Worm (Caenorhabditis elegans) whole organism, young adult: ENCODE data around the gene lact-3.

Experiments
- B0019.2 ChIP-seq: fragments of 200-800 bp; sonication (Bioruptor generic); conservative IDR thresholded peaks from 2 replicates; pipeline ENCODE4 v1.3.6; 2022; ENCODE audit warnings: missing genetic modification reagents, missing genetic modification characterization, missing compliant biosample characterization
- B0035.1 ChIP-seq: sonication (generic microtip); optimal IDR thresholded peaks from 2 replicates; lab custom pipeline; 2016; ENCODE audit warnings: missing genetic modification characterization, mild to moderate bottlenecking, missing compliant biosample characterization, missing genotype, missing genetic modification reagents
- D2030.7 ChIP-seq: fragments of 200-800 bp; sonication (Bioruptor generic); IDR thresholded peaks from 2 replicates; pipeline ENCODE4 v1.3.6; 2022; ENCODE audit warnings: missing genetic modification reagents, missing genetic modification characterization, missing compliant biosample characterization
- F10E7.11 ChIP-seq: sonication (generic microtip); optimal IDR thresholded peaks from 2 replicates; lab custom pipeline; 2017; ENCODE audit warnings: mild to moderate bottlenecking, missing genetic modification characterization, moderate library complexity, missing compliant biosample characterization
- F22D6.2 ChIP-seq: sonication (generic microtip); optimal IDR thresholded peaks from 2 replicates; lab custom pipeline; 2016; ENCODE audit warnings: mild to moderate bottlenecking, missing genetic modification characterization, missing compliant biosample characterization
- F39B2.1 ChIP-seq: fragments of 200-800 bp; sonication (Bioruptor generic); IDR thresholded peaks from 2 replicates; pipeline ENCODE4 v1.3.6; 2022; ENCODE audit warnings: missing genetic modification reagents, missing genetic modification characterization, missing compliant biosample characterization
- F57A8.1 ChIP-seq: fragments of 200-800 bp; sonication (Bioruptor generic); optimal IDR thresholded peaks from 2 replicates; lab custom pipeline; 2018; ENCODE audit warnings: mild to moderate bottlenecking, missing genetic modification characterization, moderate library complexity, missing compliant biosample characterization
- T26A5.8 ChIP-seq: sonication (generic microtip); optimal IDR thresholded peaks from 2 replicates; lab custom pipeline; 2016; ENCODE audit warnings: missing genetic modification characterization, missing compliant biosample characterization
- Y56A3A.18 ChIP-seq: fragments of 200-800 bp; sonication (Bioruptor generic); IDR thresholded peaks from 2 replicates; pipeline ENCODE4 v1.3.6; 2022; ENCODE audit warnings: missing genetic modification reagents, missing genetic modification characterization, missing compliant biosample characterization
- Y95B8A.8 ChIP-seq: fragments of 200-800 bp; sonication (Bioruptor generic); IDR thresholded peaks from 2 replicates; pipeline ENCODE4 v1.3.6; 2022; ENCODE audit warnings: missing genetic modification reagents, missing genetic modification characterization, missing compliant biosample characterization
- aptf-3 ChIP-seq: fragments of 200-800 bp; sonication (Bioruptor generic); IDR thresholded peaks from 2 replicates; pipeline ENCODE4 v1.3.6; 2022; ENCODE audit warnings: missing genetic modification characterization, missing compliant biosample characterization
- bed-2 ChIP-seq: fragments of 200-800 bp; sonication (Bioruptor generic); IDR thresholded peaks from 2 replicates; pipeline ENCODE4 v1.3.6; 2022; ENCODE audit warnings: missing genetic modification reagents, missing genetic modification characterization, missing compliant biosample characterization
- ceh-58 ChIP-seq: fragments of 200-800 bp; sonication (Bioruptor generic); IDR thresholded peaks from 2 replicates; pipeline ENCODE4 v1.3.6; 2022; ENCODE audit warnings: missing genetic modification characterization, missing compliant biosample characterization
- ceh-79 ChIP-seq: sonication (generic microtip); optimal IDR thresholded peaks from 2 replicates; lab custom pipeline; 2017; ENCODE audit warnings: mild to moderate bottlenecking, missing genetic modification characterization, missing compliant biosample characterization
- die-1 ChIP-seq: sonication (generic microtip); optimal IDR thresholded peaks from 2 replicates; lab custom pipeline; 2016; ENCODE audit warnings: missing genotype, mild to moderate bottlenecking, missing genetic modification characterization, missing compliant biosample characterization
- dpff-1 ChIP-seq: sonication (generic microtip); optimal IDR thresholded peaks from 2 replicates; lab custom pipeline; 2017; ENCODE audit warnings: mild to moderate bottlenecking, missing genetic modification characterization, missing compliant biosample characterization
- egl-44 ChIP-seq: fragments of 200-800 bp; sonication (Bioruptor generic); IDR thresholded peaks from 2 replicates; pipeline ENCODE4 v1.3.6; 2022; ENCODE audit warnings: missing genetic modification reagents, missing genetic modification characterization, missing compliant biosample characterization
- egrh-3 ChIP-seq: fragments of 200-800 bp; sonication (Bioruptor generic); IDR thresholded peaks from 2 replicates; pipeline ENCODE4 v1.3.6; 2022; ENCODE audit warnings: missing genetic modification reagents, missing genetic modification characterization, missing compliant biosample characterization
- gei-17 ChIP-seq: fragments of 200-800 bp; sonication (Bioruptor generic); optimal IDR thresholded peaks from 2 replicates; lab custom pipeline; 2018; ENCODE audit warnings: mild to moderate bottlenecking, missing genetic modification characterization, missing compliant biosample characterization
- hmg-1.2 ChIP-seq: fragments of 200-800 bp; sonication (Bioruptor generic); IDR thresholded peaks from 2 replicates; pipeline ENCODE4 v1.3.6; 2022; ENCODE audit warnings: missing genetic modification reagents, missing genetic modification characterization, missing compliant biosample characterization
- lin-26 ChIP-seq: fragments of 200-800 bp; sonication (Bioruptor generic); IDR thresholded peaks from 2 replicates; pipeline ENCODE4 v1.3.6; 2022; ENCODE audit warnings: missing genetic modification reagents, missing genetic modification characterization, missing compliant biosample characterization
- lin-35 ChIP-seq, 3 experiments: fragments of 150-350 bp in 2 of 3; sonication (generic microtip) in 1 of 3; optimal IDR thresholded peaks; 2 replicates each; lab custom pipeline; 2014 to 2018; ENCODE audit warnings: missing biosample characterization in 3 of 3, missing genetic modification characterization in 3 of 3, missing genetic modification reagents in 3 of 3
- madf-8 ChIP-seq: fragments of 200-800 bp; sonication (Bioruptor generic); conservative IDR thresholded peaks from 2 replicates; pipeline ENCODE4 v1.3.6; 2022; ENCODE audit warnings: missing genetic modification reagents, missing genetic modification characterization, missing compliant biosample characterization
- mxl-1 ChIP-seq: sonication (generic microtip); optimal IDR thresholded peaks from 2 replicates; lab custom pipeline; 2016; ENCODE audit warnings: missing genetic modification characterization, missing compliant biosample characterization
- nhr-179 ChIP-seq: sonication (generic microtip); optimal IDR thresholded peaks from 2 replicates; lab custom pipeline; 2016; ENCODE audit warnings: mild to moderate bottlenecking, missing genetic modification characterization, missing compliant biosample characterization
- nhr-80 ChIP-seq: sonication (generic microtip); optimal IDR thresholded peaks from 2 replicates; lab custom pipeline; 2016; ENCODE audit warnings: missing genetic modification characterization, missing compliant biosample characterization
- rpc-1 ChIP-seq, 2 experiments: fragments of 150-350 bp in 1 of 2; sonication (generic microtip) in 1 of 2; optimal IDR thresholded peaks; 2 replicates each; lab custom pipeline; 2014 to 2018; ENCODE audit warnings: missing biosample characterization in 1 of 2, missing genetic modification characterization in 1 of 2, missing genetic modification reagents in 1 of 2, missing genotype in 1 of 2
- sdz-38 ChIP-seq: sonication (generic microtip); optimal IDR thresholded peaks from 2 replicates; lab custom pipeline; 2016; ENCODE audit warnings: missing genotype, missing genetic modification characterization, missing compliant biosample characterization
- sea-2 ChIP-seq: fragments of 200-800 bp; sonication (Bioruptor generic); IDR thresholded peaks from 2 replicates; pipeline ENCODE4 v1.3.6; 2022; ENCODE audit warnings: missing genetic modification characterization, missing compliant biosample characterization
- somi-1 ChIP-seq: fragments of 200-800 bp; sonication (Bioruptor generic); optimal IDR thresholded peaks from 2 replicates; lab custom pipeline; 2018; ENCODE audit warnings: mild to moderate bottlenecking, missing genetic modification characterization, missing compliant biosample characterization
- tlf-1 ChIP-seq: fragments of 200-800 bp; sonication (Bioruptor generic); optimal IDR thresholded peaks from 2 replicates; lab custom pipeline; 2018; ENCODE audit warnings: mild to moderate bottlenecking, missing genetic modification characterization, missing compliant biosample characterization
- unc-130 ChIP-seq: sonication (generic microtip); optimal IDR thresholded peaks from 2 replicates; lab custom pipeline; 2016; ENCODE audit warnings: missing genetic modification reagents, missing genetic modification characterization, missing compliant biosample characterization
- unc-62 ChIP-seq: fragments of 150-350 bp; optimal IDR thresholded peaks from 2 replicates; lab custom pipeline; 2014; ENCODE audit warnings: missing biosample characterization, missing genetic modification reagents, missing genetic modification characterization
- xnd-1 ChIP-seq: sonication (generic microtip); optimal IDR thresholded peaks from 2 replicates; lab custom pipeline; 2016; ENCODE audit warnings: missing genotype, missing genetic modification reagents, missing genetic modification characterization, missing compliant biosample characterization
- zfh-2 ChIP-seq: fragments of 200-800 bp; sonication (Bioruptor generic); conservative IDR thresholded peaks from 2 replicates; pipeline ENCODE4 v1.3.6; 2022; ENCODE audit warnings: missing genetic modification reagents, missing genetic modification characterization, missing compliant biosample characterization
- ztf-25 ChIP-seq: fragments of 200-800 bp; sonication (Bioruptor generic); IDR thresholded peaks from 2 replicates; pipeline ENCODE4 v1.3.6; 2022; ENCODE audit warnings: missing genetic modification reagents, missing genetic modification characterization, missing compliant biosample characterization
- ztf-28 ChIP-seq: fragments of 200-800 bp; sonication (Bioruptor generic); IDR thresholded peaks from 2 replicates; pipeline ENCODE4 v1.3.6; 2022; ENCODE audit warnings: missing genetic modification reagents, missing genetic modification characterization, missing compliant biosample characterization
- ztf-3 ChIP-seq: fragments of 200-800 bp; sonication (Bioruptor generic); optimal IDR thresholded peaks from 2 replicates; lab custom pipeline; 2018; ENCODE audit warnings: mild to moderate bottlenecking, missing genetic modification characterization, missing compliant biosample characterization

lact-3 gene

DNA sequence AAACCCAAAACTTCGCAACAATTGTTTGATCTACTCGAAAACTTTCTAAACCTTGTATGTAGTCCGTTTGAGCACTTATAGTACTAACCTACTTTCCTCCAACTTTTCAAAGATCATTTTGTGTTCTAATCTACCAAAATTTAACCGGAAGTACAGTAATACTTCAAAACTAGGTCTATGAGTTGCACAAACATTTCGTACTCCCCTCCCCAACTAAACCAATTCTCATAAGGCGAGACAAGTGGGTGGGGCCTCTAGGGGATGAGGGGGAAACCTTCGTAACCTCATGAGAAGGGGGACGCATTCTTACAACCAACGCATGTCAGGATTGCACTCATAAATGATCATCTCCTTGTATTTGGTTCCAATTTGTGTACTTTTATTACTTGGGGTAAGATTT is 35.5 kb downstream of the lact-3 start, which contains the start of gene cutl-9:
cutl-9 (plus strand) TSS at position 301 of the 400 bp plus-strand sequence.
- TF ChIP-seq ztf-25, result no peak
- no peak for TF ChIP-seq F10E7.11 (tag; lab: Kevin White, UChicago)

DNA sequence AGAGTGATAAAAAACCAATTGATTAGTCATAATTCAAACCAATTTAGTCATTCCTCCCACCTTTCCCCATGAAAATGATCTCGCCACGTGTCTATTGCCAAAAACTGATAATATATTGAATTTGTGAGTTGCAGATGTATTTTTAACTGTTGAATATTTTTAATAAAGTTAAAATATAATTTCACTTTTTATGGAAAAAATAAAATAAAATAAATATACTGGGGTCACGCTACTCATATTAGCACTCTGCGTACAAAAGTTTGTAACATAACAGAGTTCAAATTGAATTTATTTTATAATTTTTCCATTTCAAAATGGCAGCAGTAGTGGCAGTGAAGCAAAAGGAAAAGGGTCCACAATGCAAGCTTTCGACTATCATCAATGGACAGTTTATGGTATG is 39.3 kb downstream of the lact-3 start, which contains the start of gene C14A4.13:
C14A4.13 (plus strand) TSS at position 301 of the 400 bp plus-strand sequence.
- TF ChIP-seq hmg-1.2 (no peak), die-1 (tag; lab: Kevin White, UChicago) (no peak), unc-130 (GFP tag; lab: Kevin White, UChicago) (no peak), bed-2 (GFP tag; lab: Robert Waterston, UW) (no peak), nhr-80 (tag; lab: Kevin White, UChicago) (no peak), madf-8 (no peak), egl-44 (GFP tag; lab: Robert Waterston, UW) (no peak), F39B2.1 (GFP tag; lab: Robert Waterston, UW) (no peak), nhr-179 (no peak), mxl-1 (no peak), B0035.1 (tag; lab: Kevin White, UChicago) (no peak)

DNA sequence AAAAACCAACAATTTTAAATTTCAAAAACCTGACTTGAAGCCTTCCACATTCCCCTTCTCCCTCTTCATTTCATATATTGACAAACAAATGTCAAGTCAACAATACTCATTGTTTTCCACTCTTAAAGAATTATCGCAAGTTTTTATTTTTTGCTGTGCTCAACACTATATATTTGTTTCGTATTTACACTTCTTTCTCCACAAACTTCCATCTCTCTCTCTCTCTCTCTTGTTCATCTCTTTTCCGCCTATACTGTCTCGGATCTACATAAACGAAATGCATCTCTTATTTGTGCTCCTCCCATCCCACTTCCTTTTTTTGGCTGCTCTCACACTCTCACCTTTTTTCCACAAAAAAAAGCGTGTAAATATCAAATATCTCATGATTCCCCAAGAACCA is 44.7 kb downstream of the lact-3 start, which contains the start of gene C14A4.12:
C14A4.12 (plus strand) TSS at position 301 of the 400 bp plus-strand sequence.
- TF ChIP-seq lin-26 (no peak), gei-17 (GFP tag; lab: Kevin White, UChicago) (no peak), lin-35 (GFP tag; optimal IDR thresholded peaks at IDR 0.05; lab: Kevin White, UChicago) (no peak), dpff-1 (tag; lab: Kevin White, UChicago) (no peak), sea-2 (GFP tag; lab: Robert Waterston, UW) (no peak), F57A8.1 (GFP tag; lab: Kevin White, UChicago) (no peak), F22D6.2 (tag; lab: Kevin White, UChicago) (no peak), xnd-1 (tag; lab: Kevin White, UChicago) (no peak), hmg-1.2 (no peak), B0019.2 (no peak), D2030.7 (no peak), tlf-1 (GFP tag; lab: Kevin White, UChicago) (no peak), ztf-28 (GFP tag; lab: Robert Waterston, UW) (no peak), unc-62 (no peak), ztf-3 (GFP tag; lab: Kevin White, UChicago) (no peak), sdz-38 (tag; lab: Kevin White, UChicago) (no peak), ceh-58 (no peak), nhr-179 (no peak), somi-1 (GFP tag; lab: Kevin White, UChicago) (no peak)

DNA sequence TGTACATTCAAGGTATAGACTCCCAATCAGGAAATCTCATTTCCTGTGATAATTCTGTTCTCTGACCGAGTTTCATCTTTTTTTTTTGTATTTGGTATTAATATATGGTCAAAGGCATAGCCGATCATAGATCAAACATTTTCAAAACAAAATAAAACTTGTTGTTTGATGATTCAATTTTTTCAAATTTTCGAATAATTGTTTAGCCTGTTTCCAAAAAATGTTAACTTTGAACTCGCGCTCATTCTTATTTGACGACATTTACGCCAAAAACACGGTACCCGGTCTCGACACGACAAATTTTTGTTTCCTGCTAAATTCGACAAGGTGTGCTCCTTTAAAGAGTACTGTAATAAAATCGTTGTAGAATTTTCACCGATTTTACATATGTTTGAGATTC is 48.7 kb downstream of the lact-3 start:
- TF ChIP-seq T26A5.8 (tag; lab: Kevin White, UChicago), result no peak
- TF ChIP-seq ceh-79 (tag; lab: Kevin White, UChicago), result no peak
- no peak for TF ChIP-seq ceh-58
- TF ChIP-seq aptf-3 (GFP tag; lab: Robert Waterston, UW), result no peak
- TF ChIP-seq zfh-2 (GFP tag; lab: Robert Waterston, UW), result no peak
- TF ChIP-seq bed-2 (GFP tag; lab: Robert Waterston, UW), result no peak
- TF ChIP-seq Y56A3A.18 (GFP tag; lab: Robert Waterston, UW), result no peak
- no peak for TF ChIP-seq egrh-3
- TF ChIP-seq Y95B8A.8 (GFP tag; lab: Robert Waterston, UW), result no peak
- no peak for TF ChIP-seq rpc-1 (optimal IDR thresholded peaks at IDR 0.05; lab: Kevin White, UChicago)
- no peak for TF ChIP-seq rpc-1 (tag; optimal IDR thresholded peaks at IDR 0.05; lab: Kevin White, UChicago)
- TF ChIP-seq, all 124 proteins: peak for 0
